Worm (Caenorhabditis elegans) whole organism, young adult: Measurements from ENCODE around the gene Y43F8C.9.

ENCODE experiments used
- C06A6.2 ChIP-seq: fragments of 200-800 bp; sonication (Bioruptor generic); conservative IDR thresholded peaks from 2 replicates; pipeline ENCODE4 v1.3.6; 2022; ENCODE audit warnings: missing genetic modification characterization, missing compliant biosample characterization
- D2030.7 ChIP-seq: fragments of 200-800 bp; sonication (Bioruptor generic); IDR thresholded peaks from 2 replicates; pipeline ENCODE4 v1.3.6; 2022; ENCODE audit warnings: missing genetic modification reagents, missing genetic modification characterization, missing compliant biosample characterization
- atf-7 ChIP-seq: sonication (generic microtip); optimal IDR thresholded peaks from 2 replicates; lab custom pipeline; 2017; ENCODE audit warnings: mild to moderate bottlenecking, missing genetic modification characterization, missing compliant biosample characterization
- attf-5 ChIP-seq: fragments of 200-800 bp; sonication (Bioruptor generic); optimal IDR thresholded peaks from 2 replicates; lab custom pipeline; 2018; ENCODE audit warnings: mild to moderate bottlenecking, missing genetic modification characterization, missing compliant biosample characterization
- ceh-27 ChIP-seq: fragments of 200-800 bp; sonication (Bioruptor generic); optimal IDR thresholded peaks from 2 replicates; lab custom pipeline; 2018; ENCODE audit warnings: mild to moderate bottlenecking, missing genetic modification characterization, moderate library complexity, missing compliant biosample characterization
- ceh-40 ChIP-seq: fragments of 200-800 bp; sonication (Bioruptor generic); IDR thresholded peaks from 2 replicates; pipeline ENCODE4 v1.3.6; 2022; ENCODE audit warnings: missing genetic modification characterization, missing compliant biosample characterization
- hsf-1 ChIP-seq: fragments of 200-800 bp; sonication (Bioruptor generic); IDR thresholded peaks from 2 replicates; pipeline ENCODE4 v1.3.6; 2022; ENCODE audit warnings: missing genetic modification reagents, missing genetic modification characterization, missing compliant biosample characterization

Y43F8C.9 gene

DNA sequence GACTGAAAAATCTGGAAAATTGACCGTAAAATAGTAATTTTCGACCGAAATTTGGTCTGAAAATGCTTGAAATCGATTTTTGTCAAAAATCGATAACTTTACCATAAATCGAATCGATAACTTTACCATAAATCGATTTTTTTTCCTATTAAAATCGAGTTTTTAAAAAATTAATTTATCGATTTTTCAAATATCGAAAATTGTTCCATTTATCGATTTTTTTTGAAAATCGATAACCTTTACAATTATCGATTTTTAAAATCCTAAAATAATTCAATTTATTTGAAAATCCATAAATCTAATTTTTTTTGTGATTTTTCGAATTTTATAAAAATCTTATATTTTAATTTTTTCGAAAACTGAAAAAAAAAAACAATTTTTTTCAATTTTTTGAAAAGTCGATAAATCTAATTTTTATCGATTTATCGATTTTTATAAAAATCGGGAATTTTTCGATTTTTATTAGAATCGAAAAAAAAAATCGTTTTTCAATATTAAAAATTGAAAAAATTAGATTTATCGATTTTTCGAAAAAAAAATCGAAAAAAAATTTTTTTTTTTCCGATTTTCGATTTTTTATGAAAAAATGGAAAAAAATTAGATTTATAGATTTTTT lies 45.5 kb downstream of the Y43F8C.9 start:
- no peak for TF ChIP-seq hsf-1 (GFP tag; lab: Robert Waterston, UW)
- TF ChIP-seq attf-5 (GFP tag; lab: Kevin White, UChicago) = no peak
- TF ChIP-seq C06A6.2 (GFP tag; lab: Robert Waterston, UW) = no peak

DNA sequence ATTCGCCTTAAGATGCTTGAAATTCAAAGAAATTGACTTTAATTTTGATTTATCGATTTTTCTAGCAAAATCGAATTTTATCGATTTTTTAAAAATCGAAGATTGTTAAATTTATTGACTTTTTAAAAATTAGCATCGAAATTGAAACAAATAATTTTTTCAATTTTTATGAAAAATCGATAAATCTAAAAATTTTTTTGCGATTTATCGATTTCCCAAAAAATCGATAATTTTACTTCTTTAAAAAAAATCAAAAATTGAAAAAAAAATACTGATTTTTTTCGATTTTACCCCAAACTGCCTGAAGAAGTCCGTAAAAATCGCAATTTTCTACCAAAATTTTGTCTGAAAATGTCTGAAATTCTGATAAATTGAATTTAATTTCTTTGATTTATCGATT lies 46.0 kb downstream of the Y43F8C.9 start:
- TF ChIP-seq D2030.7 (GFP tag; lab: Robert Waterston, UW) (no peak), atf-7 (no peak), ceh-27 (no peak), ceh-40 (GFP tag; lab: Robert Waterston, UW) (no peak)
